Comparison of ENCODE assay signal across 1 fruit fly cellular context in the genomic region with DNA sequence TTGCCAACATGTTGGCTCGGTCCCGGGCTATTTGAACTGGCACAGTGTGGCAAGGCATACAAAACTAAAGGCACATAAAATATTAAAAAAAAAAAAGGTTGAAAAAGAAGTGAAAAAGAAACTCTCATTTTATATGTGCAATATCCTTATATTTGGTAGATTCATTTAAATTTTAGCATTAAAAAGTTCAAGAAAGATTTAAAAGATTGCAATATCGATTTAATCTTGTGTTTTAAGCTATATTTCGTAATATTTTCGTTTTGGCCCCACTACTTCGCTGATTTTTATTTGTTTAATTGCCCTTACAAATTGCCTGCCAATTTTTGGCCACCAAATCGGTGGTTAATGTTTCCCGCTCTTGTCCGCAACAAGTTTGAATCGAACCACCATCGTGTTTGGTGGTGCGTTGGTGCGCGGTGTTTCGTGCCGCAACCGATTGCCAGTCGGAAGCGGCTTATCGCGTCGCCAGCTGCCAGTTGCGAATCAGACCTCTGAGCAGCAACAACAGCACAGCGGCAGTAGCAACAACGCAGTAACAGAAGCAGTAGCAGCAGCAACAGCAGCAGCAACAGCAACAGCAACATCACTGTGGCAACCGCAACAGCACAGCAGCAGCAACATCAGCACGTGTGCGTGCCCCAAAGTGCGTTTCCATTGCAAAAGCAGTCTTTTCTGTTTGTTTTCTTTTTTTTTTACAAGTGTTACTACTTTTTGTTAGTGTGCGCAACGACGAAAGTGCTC.
A peak's percentile ranks its signal among the peaks of the same experiment; 100 is the strongest.
TF ChIP-seq lines count a peak whose summit lies in the region.

No protein-coding gene starts in this region.

TF ChIP-seq in whole organism, embryonic, 481 proteins besides CTCF, POLR2A, EP300 and RAD21 (continued from another document):
- TF ChIP-seq nerfin-1 (tag; optimal IDR thresholded peaks at IDR 0.05; lab: Kevin White, UChicago) (peak; percentile 91), Side (GFP tag; optimal IDR thresholded peaks at IDR 0.05; lab: Kevin White, UChicago) (peak; percentile 81), CG17802 (tag; optimal IDR thresholded peaks at IDR 0.05; lab: Kevin White, UChicago) (peak; percentile 71), E2f2 (GFP tag; IDR thresholded peaks at IDR 0.05; lab: Robert Waterston, UW) (peak; percentile 81), CG15479 (GFP tag; optimal IDR thresholded peaks at IDR 0.05; lab: Kevin White, UChicago) (no peak), fru (optimal IDR thresholded peaks at IDR 0.05; lab: Kevin White, UChicago) (no peak), Trl (optimal IDR thresholded peaks at IDR 0.05; lab: Kevin White, UChicago) (no peak), Trl (GFP tag; optimal IDR thresholded peaks at IDR 0.05; lab: Kevin White, UChicago) (peak; percentile 83), CG5953 (GFP tag; IDR thresholded peaks at IDR 0.05; lab: Robert Waterston, UW) (peak; percentile 84), CG8359 (GFP tag; optimal IDR thresholded peaks at IDR 0.05; lab: Kevin White, UChicago; ENCODE audit: borderline replicate concordance) (peak; percentile 83), Antp (GFP tag; optimal IDR thresholded peaks at IDR 0.05; lab: Kevin White, UChicago) (peak; percentile 84), CG2129 (GFP tag; IDR thresholded peaks at IDR 0.05; lab: Robert Waterston, UW; ENCODE audit: partially characterized antibody) (no peak), sens-2 (GFP tag; IDR thresholded peaks at IDR 0.05; lab: Robert Waterston, UW) (0 out of 2 replicates have a peak, but pooled peaks have one; percentile 15), Eip74EF (GFP tag; optimal IDR thresholded peaks at IDR 0.05; lab: Kevin White, UChicago) (peak in 1 of 2 experiments; percentile 75), Aef1 (GFP tag; IDR thresholded peaks at IDR 0.05; lab: Robert Waterston, UW) (peak; percentile 93), CG15011 (GFP tag; optimal IDR thresholded peaks at IDR 0.05; lab: Kevin White, UChicago) (peak; percentile 95), CG4360 (GFP tag; IDR thresholded peaks at IDR 0.05; lab: Robert Waterston, UW) (no peak), Fer1 (GFP tag; optimal IDR thresholded peaks at IDR 0.05; lab: Kevin White, UChicago) (peak; percentile 98), CG3163 (GFP tag; optimal IDR thresholded peaks at IDR 0.05; lab: Kevin White, UChicago) (peak; percentile 83), mam (GFP tag; optimal IDR thresholded peaks at IDR 0.05; lab: Kevin White, UChicago) (peak; percentile 86), CG10979 (tag; optimal IDR thresholded peaks at IDR 0.05; lab: Kevin White, UChicago) (peak; percentile 91), CG9876 (GFP tag; optimal IDR thresholded peaks at IDR 0.05; lab: Kevin White, UChicago) (peak; percentile 72)
TF ChIP-seq in whole organism, embryonic: peak in this region for 410.
